Worm (Caenorhabditis elegans): ENCODE data around the gene R160.13.

ce11 chrX:4371988-4372387, 675 bp upstream of the R160.13 start, which contains the start of gene R160.14:
- TF ChIP-seq nhr-25 (tag; optimal IDR thresholded peaks at IDR 0.05) = no peak
- no peak for TF ChIP-seq unc-62 (GFP tag; optimal IDR thresholded peaks at IDR 0.05)
- no peak for TF ChIP-seq ama-1 (optimal IDR thresholded peaks at IDR 0.05)
- TF ChIP-seq nhr-129 (tag; optimal IDR thresholded peaks at IDR 0.05) = no peak
- TF ChIP-seq ztf-11 (tag; optimal IDR thresholded peaks at IDR 0.05) = no peak
- TF ChIP-seq nhr-6 (tag; optimal IDR thresholded peaks at IDR 0.05) = no peak
- TF ChIP-seq nhr-12 (tag; optimal IDR thresholded peaks at IDR 0.05) = no peak
- no peak for TF ChIP-seq zag-1 (tag; optimal IDR thresholded peaks at IDR 0.05)
- TF ChIP-seq mdl-1 (tag; optimal IDR thresholded peaks at IDR 0.05) = no peak
- TF ChIP-seq nhr-23 (tag; optimal IDR thresholded peaks at IDR 0.05) = no peak
- TF ChIP-seq snpc-4 (tag; optimal IDR thresholded peaks at IDR 0.05) = no peak

All from whole organism, L2 larva.